Fruit fly (Drosophila melanogaster) whole organism, pupa: ENCODE data around the gene MTPAP.

Experiments
- CG10348 ChIP-seq: fragments of 200-800 bp; sonication (Bioruptor generic); IDR thresholded peaks from 2 replicates; pipeline ENCODE4 v1.3.6; 2022; ENCODE audit warnings: missing biosample characterization, missing genetic modification characterization
- CG12605 ChIP-seq: fragments of 200-800 bp; sonication (Bioruptor generic); IDR thresholded peaks from 2 replicates; pipeline ENCODE4 v1.3.6; 2022; ENCODE audit warnings: missing biosample characterization, missing genetic modification characterization
- CG13204 ChIP-seq: fragments of 200-800 bp; sonication (Bioruptor generic); optimal IDR thresholded peaks from 2 replicates; lab custom pipeline; 2018; ENCODE audit warnings: missing biosample characterization, mild to moderate bottlenecking, missing genetic modification characterization, moderate library complexity
- CG32121 ChIP-seq: fragments of 200-800 bp; sonication (Bioruptor generic); IDR thresholded peaks from 2 replicates; pipeline ENCODE4 v1.3.6; 2022; ENCODE audit warnings: missing biosample characterization, missing genetic modification characterization
- CG4496 ChIP-seq: fragments of 200-800 bp; sonication (Bioruptor generic); IDR thresholded peaks from 3 replicates; pipeline ENCODE4 v1.3.6; 2022; ENCODE audit warnings: missing biosample characterization, missing genetic modification characterization
- CG8159 ChIP-seq: fragments of 200-800 bp; sonication (Bioruptor generic); optimal IDR thresholded peaks from 3 replicates; lab custom pipeline; 2018; ENCODE audit warnings: missing biosample characterization, mild to moderate bottlenecking, missing genetic modification characterization, moderate library complexity
- EcR ChIP-seq: fragments of 200-800 bp; sonication (Bioruptor generic); optimal IDR thresholded peaks from 3 replicates; lab custom pipeline; 2019; ENCODE audit warnings: missing biosample characterization, missing genetic modification characterization, mild to moderate bottlenecking, moderate library complexity, missing genetic modification reagents
- Ets98B ChIP-seq: fragments of 200-800 bp; sonication (Bioruptor generic); IDR thresholded peaks from 2 replicates; pipeline ENCODE4 v1.3.6; 2022; ENCODE audit warnings: missing biosample characterization, missing genetic modification characterization
- Pif1A ChIP-seq: fragments of 200-800 bp; sonication (Bioruptor generic); optimal IDR thresholded peaks from 3 replicates; lab custom pipeline; 2016; ENCODE audit warnings: missing biosample characterization, missing genetic modification characterization
- gl ChIP-seq: fragments of 200-800 bp; sonication (Bioruptor generic); optimal IDR thresholded peaks from 2 replicates; lab custom pipeline; 2018; ENCODE audit warnings: missing biosample characterization, mild to moderate bottlenecking, missing genetic modification characterization
- rn ChIP-seq: fragments of 200-800 bp; sonication (Bioruptor generic); IDR thresholded peaks from 2 replicates; pipeline ENCODE4 v1.3.6; 2022; ENCODE audit warnings: missing biosample characterization, missing genetic modification characterization

DNA sequence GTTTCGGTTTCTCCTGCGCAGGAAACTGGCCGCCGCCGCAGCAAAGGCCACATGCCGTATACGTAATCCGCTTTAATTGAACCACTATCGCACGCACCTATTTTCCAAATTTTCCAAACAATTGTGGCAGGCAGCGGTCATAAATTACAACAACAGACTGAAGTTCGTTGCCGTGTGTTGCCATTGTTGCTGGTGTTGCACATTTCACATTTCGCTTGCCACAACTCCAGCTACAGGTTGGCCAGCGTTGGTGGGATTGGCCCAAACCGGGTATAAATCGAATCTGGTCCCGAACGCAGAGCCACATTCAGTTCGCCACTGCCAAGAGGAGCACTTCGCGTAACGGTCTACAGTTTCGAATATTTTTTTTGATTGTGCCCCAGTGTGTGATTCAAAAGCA is 19.8 kb upstream of the MTPAP start, which contains the start of gene CG14770:
- no peak for TF ChIP-seq CG32121 (GFP tag; lab: Robert Waterston, UW)
- TF ChIP-seq EcR (GFP tag; lab: Kevin White, UChicago) = no peak
- no peak for TF ChIP-seq CG4496 (GFP tag; lab: Robert Waterston, UW)
- TF ChIP-seq CG13204 (GFP tag; lab: Kevin White, UChicago) = no peak
- TF ChIP-seq CG8159 (tag; lab: Kevin White, UChicago) = no peak
- no peak for TF ChIP-seq Pif1A (GFP tag; lab: Kevin White, UChicago)
- no peak for TF ChIP-seq CG12605 (GFP tag; lab: Robert Waterston, UW)
- TF ChIP-seq rn (GFP tag; lab: Robert Waterston, UW) = no peak
- TF ChIP-seq Ets98B (GFP tag; lab: Robert Waterston, UW) = no peak
- TF ChIP-seq CG10348 = no peak
- no peak for TF ChIP-seq gl (tag; lab: Kevin White, UChicago)
